Worm (Caenorhabditis elegans) whole organism, young adult: ENCODE measurements around the gene mcm-6.

Experiments used
- C06A6.2 ChIP-seq: fragments of 200-800 bp; sonication (Bioruptor generic); conservative IDR thresholded peaks from 2 replicates; pipeline ENCODE4 v1.3.6; 2022; ENCODE audit warnings: missing genetic modification characterization, missing compliant biosample characterization
- D2030.7 ChIP-seq: fragments of 200-800 bp; sonication (Bioruptor generic); IDR thresholded peaks from 2 replicates; pipeline ENCODE4 v1.3.6; 2022; ENCODE audit warnings: missing genetic modification reagents, missing genetic modification characterization, missing compliant biosample characterization
- F33H1.4 ChIP-seq: fragments of 200-800 bp; sonication (Bioruptor generic); IDR thresholded peaks from 2 replicates; pipeline ENCODE4 v1.3.6; 2022; ENCODE audit warnings: missing genetic modification reagents, missing genetic modification characterization, missing compliant biosample characterization
- F49E8.2 ChIP-seq: sonication (generic microtip); optimal IDR thresholded peaks from 3 replicates; lab custom pipeline; 2017; ENCODE audit warnings: missing genetic modification characterization, mild to moderate bottlenecking, missing compliant biosample characterization, antibody characterized with exemption, moderate library complexity; ENCODE audit not compliant: insufficient read depth
- F57A8.1 ChIP-seq: fragments of 200-800 bp; sonication (Bioruptor generic); optimal IDR thresholded peaks from 2 replicates; lab custom pipeline; 2018; ENCODE audit warnings: mild to moderate bottlenecking, missing genetic modification characterization, moderate library complexity, missing compliant biosample characterization
- F57C9.4 ChIP-seq: sonication (generic microtip); optimal IDR thresholded peaks from 2 replicates; lab custom pipeline; 2017; ENCODE audit warnings: mild to moderate bottlenecking, missing genetic modification characterization, missing compliant biosample characterization
- K12H6.12 ChIP-seq: fragments of 200-800 bp; sonication (Bioruptor generic); optimal IDR thresholded peaks from 2 replicates; lab custom pipeline; 2018; ENCODE audit warnings: mild to moderate bottlenecking, missing genetic modification characterization, missing compliant biosample characterization
- T07F8.4 ChIP-seq: sonication (generic microtip); optimal IDR thresholded peaks from 2 replicates; lab custom pipeline; 2016; ENCODE audit warnings: mild to moderate bottlenecking, missing genetic modification characterization, moderate library complexity, missing compliant biosample characterization
- Y53F4B.3 ChIP-seq: fragments of 200-800 bp; sonication (Bioruptor generic); IDR thresholded peaks from 2 replicates; pipeline ENCODE4 v1.3.6; 2022; ENCODE audit warnings: missing genetic modification reagents, missing genetic modification characterization, missing compliant biosample characterization
- Y56A3A.18 ChIP-seq: fragments of 200-800 bp; sonication (Bioruptor generic); IDR thresholded peaks from 2 replicates; pipeline ENCODE4 v1.3.6; 2022; ENCODE audit warnings: missing genetic modification reagents, missing genetic modification characterization, missing compliant biosample characterization
- ama-1 ChIP-seq, 3 experiments: fragments of 150-350 bp in 1 of 3; sonication (generic microtip) in 2 of 3; optimal IDR thresholded peaks; 2 replicates each; lab custom pipeline; 2014 to 2018; ENCODE audit warnings: missing biosample characterization in 2 of 3, missing genetic modification characterization in 2 of 3, missing genetic modification reagents in 2 of 3
- attf-5 ChIP-seq: fragments of 200-800 bp; sonication (Bioruptor generic); optimal IDR thresholded peaks from 2 replicates; lab custom pipeline; 2018; ENCODE audit warnings: mild to moderate bottlenecking, missing genetic modification characterization, missing compliant biosample characterization
- attf-6 ChIP-seq: fragments of 200-800 bp; sonication (Bioruptor generic); IDR thresholded peaks from 2 replicates; pipeline ENCODE4 v1.3.6; 2022; ENCODE audit warnings: missing genetic modification reagents, missing genetic modification characterization, missing compliant biosample characterization
- bed-1 ChIP-seq: fragments of 200-800 bp; sonication (Bioruptor generic); IDR thresholded peaks from 2 replicates; pipeline ENCODE4 v1.3.6; 2022; ENCODE audit warnings: missing genetic modification reagents, missing genetic modification characterization, missing compliant biosample characterization
- bed-2 ChIP-seq: fragments of 200-800 bp; sonication (Bioruptor generic); IDR thresholded peaks from 2 replicates; pipeline ENCODE4 v1.3.6; 2022; ENCODE audit warnings: missing genetic modification reagents, missing genetic modification characterization, missing compliant biosample characterization
- ceh-79 ChIP-seq: sonication (generic microtip); optimal IDR thresholded peaks from 2 replicates; lab custom pipeline; 2017; ENCODE audit warnings: mild to moderate bottlenecking, missing genetic modification characterization, missing compliant biosample characterization
- ceh-91 ChIP-seq: fragments of 200-800 bp; sonication (Bioruptor generic); IDR thresholded peaks from 2 replicates; pipeline ENCODE4 v1.3.6; 2022; ENCODE audit warnings: missing genetic modification reagents, missing genetic modification characterization, missing compliant biosample characterization
- egl-44 ChIP-seq: fragments of 200-800 bp; sonication (Bioruptor generic); IDR thresholded peaks from 2 replicates; pipeline ENCODE4 v1.3.6; 2022; ENCODE audit warnings: missing genetic modification reagents, missing genetic modification characterization, missing compliant biosample characterization
- egrh-3 ChIP-seq: fragments of 200-800 bp; sonication (Bioruptor generic); IDR thresholded peaks from 2 replicates; pipeline ENCODE4 v1.3.6; 2022; ENCODE audit warnings: missing genetic modification reagents, missing genetic modification characterization, missing compliant biosample characterization
- ets-4 ChIP-seq: fragments of 200-800 bp; sonication (Bioruptor generic); optimal IDR thresholded peaks from 2 replicates; lab custom pipeline; 2018; ENCODE audit warnings: mild to moderate bottlenecking, missing genetic modification characterization, missing compliant biosample characterization
- fkh-3 ChIP-seq: sonication (generic microtip); optimal IDR thresholded peaks from 2 replicates; lab custom pipeline; 2016; ENCODE audit warnings: mild to moderate bottlenecking, missing genetic modification characterization, missing compliant biosample characterization
- gei-17 ChIP-seq: fragments of 200-800 bp; sonication (Bioruptor generic); optimal IDR thresholded peaks from 2 replicates; lab custom pipeline; 2018; ENCODE audit warnings: mild to moderate bottlenecking, missing genetic modification characterization, missing compliant biosample characterization
- him-1 ChIP-seq: sonication (generic microtip); optimal IDR thresholded peaks from 2 replicates; lab custom pipeline; 2016; ENCODE audit warnings: missing genotype, missing genetic modification reagents, missing genetic modification characterization, missing compliant biosample characterization
- hlh-12 ChIP-seq: sonication (generic microtip); optimal IDR thresholded peaks from 2 replicates; lab custom pipeline; 2016; ENCODE audit warnings: missing genetic modification characterization, missing compliant biosample characterization
- hmg-1.2 ChIP-seq: fragments of 200-800 bp; sonication (Bioruptor generic); IDR thresholded peaks from 2 replicates; pipeline ENCODE4 v1.3.6; 2022; ENCODE audit warnings: missing genetic modification reagents, missing genetic modification characterization, missing compliant biosample characterization
- hsf-1 ChIP-seq: fragments of 200-800 bp; sonication (Bioruptor generic); IDR thresholded peaks from 2 replicates; pipeline ENCODE4 v1.3.6; 2022; ENCODE audit warnings: missing genetic modification reagents, missing genetic modification characterization, missing compliant biosample characterization
- lin-54 ChIP-seq: fragments of 200-800 bp; sonication (Bioruptor generic); optimal IDR thresholded peaks from 2 replicates; lab custom pipeline; 2018; ENCODE audit warnings: mild to moderate bottlenecking, missing genetic modification characterization, missing compliant biosample characterization
- lsl-1 ChIP-seq: fragments of 200-800 bp; sonication (Bioruptor generic); optimal IDR thresholded peaks from 2 replicates; lab custom pipeline; 2018; ENCODE audit warnings: mild to moderate bottlenecking, missing genetic modification characterization, moderate library complexity, missing compliant biosample characterization
- madf-10 ChIP-seq: sonication (generic microtip); optimal IDR thresholded peaks from 2 replicates; lab custom pipeline; 2016; ENCODE audit warnings: mild to moderate bottlenecking, missing genetic modification characterization, missing compliant biosample characterization
- madf-8 ChIP-seq: fragments of 200-800 bp; sonication (Bioruptor generic); conservative IDR thresholded peaks from 2 replicates; pipeline ENCODE4 v1.3.6; 2022; ENCODE audit warnings: missing genetic modification reagents, missing genetic modification characterization, missing compliant biosample characterization
- mcd-1 ChIP-seq: fragments of 200-800 bp; sonication (Bioruptor generic); IDR thresholded peaks from 2 replicates; pipeline ENCODE4 v1.3.6; 2022; ENCODE audit warnings: missing genetic modification reagents, missing genetic modification characterization, missing compliant biosample characterization
- mes-4 ChIP-seq: sonication (generic microtip); optimal IDR thresholded peaks from 2 replicates; lab custom pipeline; 2016; ENCODE audit warnings: missing genotype, missing genetic modification characterization, missing compliant biosample characterization
- nfya-2 ChIP-seq: fragments of 200-800 bp; sonication (Bioruptor generic); IDR thresholded peaks from 2 replicates; pipeline ENCODE4 v1.3.6; 2022; ENCODE audit warnings: missing genetic modification reagents, missing genetic modification characterization, missing compliant biosample characterization
- nfyb-1 ChIP-seq: fragments of 200-800 bp; sonication (Bioruptor generic); IDR thresholded peaks from 2 replicates; pipeline ENCODE4 v1.3.6; 2022; ENCODE audit warnings: missing genetic modification reagents, missing genetic modification characterization, missing compliant biosample characterization
- nhr-179 ChIP-seq: sonication (generic microtip); optimal IDR thresholded peaks from 2 replicates; lab custom pipeline; 2016; ENCODE audit warnings: mild to moderate bottlenecking, missing genetic modification characterization, missing compliant biosample characterization
- pbrm-1 ChIP-seq: fragments of 200-800 bp; sonication (Bioruptor generic); IDR thresholded peaks from 2 replicates; pipeline ENCODE4 v1.3.6; 2022; ENCODE audit warnings: missing genetic modification reagents, missing genetic modification characterization, missing compliant biosample characterization
- pha-4 ChIP-seq: fragments of 150-350 bp; sonication (generic microtip); optimal IDR thresholded peaks from 2 replicates; lab custom pipeline; 2014; ENCODE audit warnings: missing biosample characterization, missing genetic modification reagents, missing genetic modification characterization
- rcor-1 ChIP-seq: fragments of 200-800 bp; sonication (Bioruptor generic); IDR thresholded peaks from 2 replicates; pipeline ENCODE4 v1.3.6; 2022; ENCODE audit warnings: missing genetic modification reagents, missing genetic modification characterization, missing compliant biosample characterization
- snpc-1.3 ChIP-seq: sonication (generic microtip); optimal IDR thresholded peaks from 2 replicates; lab custom pipeline; 2017; ENCODE audit warnings: missing genetic modification characterization, mild to moderate bottlenecking, missing compliant biosample characterization, antibody characterized with exemption, moderate library complexity, missing genotype, missing genetic modification reagents; ENCODE audit not compliant: insufficient read depth
- tbp1 ChIP-seq: fragments of 200-800 bp; sonication (Bioruptor generic); optimal IDR thresholded peaks from 2 replicates; lab custom pipeline; 2018; ENCODE audit warnings: mild to moderate bottlenecking, missing genetic modification characterization, missing compliant biosample characterization
- tbx-9 ChIP-seq: sonication (generic microtip); optimal IDR thresholded peaks from 2 replicates; lab custom pipeline; 2016; ENCODE audit warnings: borderline replicate concordance, missing genetic modification characterization, inconsistent platforms, missing compliant biosample characterization
- tlf-1 ChIP-seq: fragments of 200-800 bp; sonication (Bioruptor generic); optimal IDR thresholded peaks from 2 replicates; lab custom pipeline; 2018; ENCODE audit warnings: mild to moderate bottlenecking, missing genetic modification characterization, missing compliant biosample characterization
- xnd-1 ChIP-seq: sonication (generic microtip); optimal IDR thresholded peaks from 2 replicates; lab custom pipeline; 2016; ENCODE audit warnings: missing genotype, missing genetic modification reagents, missing genetic modification characterization, missing compliant biosample characterization
- ztf-18 ChIP-seq: sonication (generic microtip); optimal IDR thresholded peaks from 2 replicates; lab custom pipeline; 2016; ENCODE audit warnings: missing genotype, mild to moderate bottlenecking, missing genetic modification characterization, missing compliant biosample characterization
- ztf-22 ChIP-seq: fragments of 200-800 bp; sonication (Bioruptor generic); optimal IDR thresholded peaks from 2 replicates; lab custom pipeline; 2018; ENCODE audit warnings: mild to moderate bottlenecking, missing genetic modification characterization, moderate library complexity, missing compliant biosample characterization

mcm-6 gene

ce11 chrIII:9843715-9844114 lies 49.5 kb downstream of the mcm-6 start, which contains the start of gene K11H3.5:
Gene K11H3.5, plus strand, starts transcription at chrIII:9843768.
- no peak for TF ChIP-seq K12H6.12 (tag; lab: Kevin White, UChicago)
- no peak for TF ChIP-seq hmg-1.2 (GFP tag; lab: Robert Waterston, UW)
- TF ChIP-seq ceh-79 = no peak
- TF ChIP-seq Y56A3A.18 (GFP tag; lab: Robert Waterston, UW) = no peak
- TF ChIP-seq mes-4 (tag; lab: Kevin White, UChicago) = no peak
- no peak for TF ChIP-seq F57A8.1 (GFP tag; lab: Kevin White, UChicago)
- no peak for TF ChIP-seq pbrm-1 (GFP tag; lab: Robert Waterston, UW)
- no peak for TF ChIP-seq attf-5 (GFP tag; lab: Kevin White, UChicago)

ce11 chrIII:9846093-9846492 lies 51.9 kb downstream of the mcm-6 start, which contains the start of gene K11H3.2:
Gene K11H3.2, plus strand, starts transcription at chrIII:9846393.
- no peak for TF ChIP-seq lin-54
- TF ChIP-seq lsl-1 (GFP tag; lab: Kevin White, UChicago) = peak; percentile 13
- TF ChIP-seq rcor-1 (GFP tag; lab: Robert Waterston, UW) = no peak
- no peak for TF ChIP-seq T07F8.4 (tag; lab: Kevin White, UChicago)

ce11 chrIII:9848083-9848482 lies 53.9 kb downstream of the mcm-6 start, which contains the start of gene mrpl-36:
Gene mrpl-36, minus strand, starts transcription at chrIII:9848116.
- TF ChIP-seq D2030.7 (GFP tag; lab: Robert Waterston, UW) = no peak
- TF ChIP-seq hlh-12 (tag; lab: Kevin White, UChicago) = no peak
- no peak for TF ChIP-seq madf-8 (GFP tag; lab: Robert Waterston, UW)
- TF ChIP-seq ztf-18 (tag; lab: Kevin White, UChicago) = no peak
- no peak for TF ChIP-seq him-1 (tag; lab: Kevin White, UChicago)
- TF ChIP-seq lin-54 = peak; percentile 0
- no peak for TF ChIP-seq T07F8.4 (tag; lab: Kevin White, UChicago)
- TF ChIP-seq F33H1.4 (GFP tag; lab: Robert Waterston, UW) = 0 out of 2 replicates have a peak, but pooled peaks have one; percentile 32
- TF ChIP-seq attf-5 (GFP tag; lab: Kevin White, UChicago) = peak; percentile 27
- no peak for TF ChIP-seq egrh-3 (GFP tag; lab: Robert Waterston, UW)
- no peak for TF ChIP-seq nhr-179 (tag; lab: Kevin White, UChicago)
- no peak for TF ChIP-seq ama-1 (optimal IDR thresholded peaks at IDR 0.05; lab: Kevin White, UChicago)
- TF ChIP-seq ama-1 (GFP tag; optimal IDR thresholded peaks at IDR 0.05; lab: Kevin White, UChicago) = no peak
- no peak for TF ChIP-seq ztf-22
- TF ChIP-seq snpc-1.3 (tag; lab: Kevin White, UChicago) = peak; percentile 35
- TF ChIP-seq ets-4 (GFP tag; lab: Kevin White, UChicago) = no peak
- no peak for TF ChIP-seq F57C9.4
- peak; percentile 73 for TF ChIP-seq mcd-1
- TF ChIP-seq madf-10 = no peak
- TF ChIP-seq attf-6 (GFP tag; lab: Robert Waterston, UW) = no peak
- no peak for TF ChIP-seq tbx-9 (tag; lab: Kevin White, UChicago)
- no peak for TF ChIP-seq bed-1 (GFP tag; lab: Robert Waterston, UW)
- TF ChIP-seq nfya-2 = no peak
- no peak for TF ChIP-seq egl-44 (GFP tag; lab: Robert Waterston, UW)
- TF ChIP-seq xnd-1 (tag; lab: Kevin White, UChicago) = no peak
- TF ChIP-seq tbp1 (GFP tag; lab: Kevin White, UChicago) = peak; percentile 21
- no peak for TF ChIP-seq gei-17 (GFP tag; lab: Kevin White, UChicago)
- TF ChIP-seq fkh-3 (tag; lab: Kevin White, UChicago) = no peak
- no peak for TF ChIP-seq Y53F4B.3 (GFP tag; lab: Robert Waterston, UW)
- peak; percentile 44 for TF ChIP-seq F49E8.2 (tag; lab: Kevin White, UChicago)
- no peak for TF ChIP-seq C06A6.2
- TF ChIP-seq bed-2 (GFP tag; lab: Robert Waterston, UW) = no peak
- TF ChIP-seq nfyb-1 (GFP tag; lab: Robert Waterston, UW) = no peak
- no peak for TF ChIP-seq pha-4 (tag; lab: Kevin White, UChicago)
- TF ChIP-seq hsf-1 (GFP tag; lab: Robert Waterston, UW) = no peak
- no peak for TF ChIP-seq tlf-1 (GFP tag; lab: Kevin White, UChicago)
- no peak for TF ChIP-seq ceh-91 (GFP tag; lab: Robert Waterston, UW)
